Worm (Caenorhabditis elegans) whole organism, L4/young adult: ENCODE measurements around the gene nhr-209.

Source experiments
- W03F9.2 ChIP-seq: fragments of 150-350 bp; optimal IDR thresholded peaks from 2 replicates; lab custom pipeline; 2014; ENCODE audit warnings: missing biosample characterization, missing genetic modification characterization
- dao-5 ChIP-seq: sonication (generic microtip); optimal IDR thresholded peaks from 2 replicates; lab custom pipeline; 2016; ENCODE audit warnings: missing genotype, missing genetic modification characterization, moderate library complexity, missing compliant biosample characterization
- him-1 ChIP-seq: sonication (generic microtip); optimal IDR thresholded peaks from 2 replicates; lab custom pipeline; 2016; ENCODE audit warnings: missing genotype, missing genetic modification reagents, missing genetic modification characterization, missing compliant biosample characterization

ce11 chrV:12063036-12063435, 34.9 kb upstream of the nhr-209 start, which contains the start of gene clh-6:
- TF ChIP-seq him-1 (tag; lab: Kevin White, UChicago) (no peak), dao-5 (tag; lab: Kevin White, UChicago) (no peak), W03F9.2 (tag; lab: Kevin White, UChicago) (no peak)
